Fruit fly (Drosophila melanogaster): ENCODE results near the gene Lkb1.

Lkb1 gene

dm6 chr3R:13715012-13715673, 38.8 kb downstream of the Lkb1 start, which contains the start of gene kmr (continued):
- TF ChIP-seq CG6765 (GFP tag; optimal IDR thresholded peaks at IDR 0.05) = peak; percentile 12
- peak in 1 of 2 experiments; percentile 85 for TF ChIP-seq Pdp1 (GFP tag; optimal IDR thresholded peaks at IDR 0.05)
- TF ChIP-seq MBD-R2 (GFP tag; IDR thresholded peaks at IDR 0.05) = peak; percentile 14; the same call in 1 of the 2 replicates
- TF ChIP-seq CG18764 (GFP tag; optimal IDR thresholded peaks at IDR 0.05) = no peak
- peak; percentile 27 for TF ChIP-seq Meics (GFP tag; optimal IDR thresholded peaks at IDR 0.05)

- TF ChIP-seq pho (GFP tag; optimal IDR thresholded peaks at IDR 0.05) (no peak), chinmo (GFP tag; IDR thresholded peaks at IDR 0.05; ENCODE audit: partially characterized antibody) (0 out of 4 replicates have a peak, but pooled peaks have one; percentile 38), CG2199 (GFP tag; IDR thresholded peaks at IDR 0.05) (0 out of 3 replicates have a peak, but pooled peaks have one; percentile 24), z (GFP tag; IDR thresholded peaks at IDR 0.05) (peak; percentile 88), kni (GFP tag; optimal IDR thresholded peaks at IDR 0.05) (peak; percentile 59), CG13123 (GFP tag; optimal IDR thresholded peaks at IDR 0.05) (no peak), Blimp-1 (GFP tag; optimal IDR thresholded peaks at IDR 0.05) (peak; percentile 30), CG10274 (GFP tag; optimal IDR thresholded peaks at IDR 0.05) (peak; percentile 44), D19A (tag; optimal IDR thresholded peaks at IDR 0.05) (peak; percentile 50), CG12769 (tag; optimal IDR thresholded peaks at IDR 0.05) (peak; percentile 19), ac (GFP tag; optimal IDR thresholded peaks at IDR 0.05) (peak; percentile 27), lab (GFP tag; optimal IDR thresholded peaks at IDR 0.05) (no peak), Deaf1 (tag; optimal IDR thresholded peaks at IDR 0.05) (peak; percentile 4), CG13894 (tag; optimal IDR thresholded peaks at IDR 0.05) (peak; percentile 51), cad (GFP tag; optimal IDR thresholded peaks at IDR 0.05) (peak; percentile 82), pros (GFP tag; optimal IDR thresholded peaks at IDR 0.05) (peak; percentile 97), Med (GFP tag) (peak; percentile 34), nom (GFP tag; optimal IDR thresholded peaks at IDR 0.05) (peak; percentile 85), Usf (GFP tag; optimal IDR thresholded peaks at IDR 0.05) (no peak), CG12104 (GFP tag; optimal IDR thresholded peaks at IDR 0.05) (no peak), Eip74EF (GFP tag; optimal IDR thresholded peaks at IDR 0.05) (no peak), CG11398 (GFP tag; optimal IDR thresholded peaks at IDR 0.05) (no peak), D19B (GFP tag; optimal IDR thresholded peaks at IDR 0.05) (peak; percentile 68), Dfd (GFP tag; optimal IDR thresholded peaks at IDR 0.05) (no peak), insv (GFP tag; optimal IDR thresholded peaks at IDR 0.05) (peak in 1 of 2 experiments; percentile 66), Sin3A (optimal IDR thresholded peaks at IDR 0.05) (no peak), CG18476 (GFP tag; optimal IDR thresholded peaks at IDR 0.05) (no peak), cg (GFP tag; optimal IDR thresholded peaks at IDR 0.05) (peak; percentile 17), bsh (GFP tag; optimal IDR thresholded peaks at IDR 0.05) (peak in 1 of 2 experiments; percentile 28), Dbx (GFP tag; IDR thresholded peaks at IDR 0.05) (no peak), zen (tag; optimal IDR thresholded peaks at IDR 0.05) (peak; percentile 73), Scr (GFP tag; IDR thresholded peaks at IDR 0.05; ENCODE audit: partially characterized antibody) (no peak), abd-A (tag; optimal IDR thresholded peaks at IDR 0.05) (peak; percentile 11)
Observed at dm6 chr3R:13715674-13716454, 39.5 kb downstream of the Lkb1 start.

All from whole organism, embryonic.